Worm (Caenorhabditis elegans) whole organism, L3 larva: ENCODE measurements around the gene znf-593.

Source experiments
- ceh-82 ChIP-seq: fragments of 150-350 bp; optimal IDR thresholded peaks from 2 replicates; lab custom pipeline; 2014; ENCODE audit warnings: missing biosample characterization, missing genetic modification characterization
- daf-12 ChIP-seq: fragments of 150-350 bp; optimal IDR thresholded peaks from 2 replicates; lab custom pipeline; 2014; ENCODE audit warnings: missing biosample characterization, missing genetic modification reagents, missing genetic modification characterization
- nhr-12 ChIP-seq: fragments of 150-350 bp; optimal IDR thresholded peaks from 2 replicates; lab custom pipeline; 2014; ENCODE audit warnings: missing biosample characterization, missing genetic modification characterization
- nhr-77 ChIP-seq: fragments of 150-350 bp; optimal IDR thresholded peaks from 2 replicates; lab custom pipeline; 2014; ENCODE audit warnings: missing biosample characterization, missing genetic modification characterization
- pqm-1 ChIP-seq: fragments of 150-350 bp; optimal IDR thresholded peaks from 2 replicates; lab custom pipeline; 2017; ENCODE audit warnings: missing biosample characterization, missing genetic modification characterization, inconsistent platforms
- snpc-4 ChIP-seq: fragments of 150-350 bp; optimal IDR thresholded peaks from 2 replicates; lab custom pipeline; 2014; ENCODE audit warnings: missing biosample characterization, missing genetic modification characterization

DNA sequence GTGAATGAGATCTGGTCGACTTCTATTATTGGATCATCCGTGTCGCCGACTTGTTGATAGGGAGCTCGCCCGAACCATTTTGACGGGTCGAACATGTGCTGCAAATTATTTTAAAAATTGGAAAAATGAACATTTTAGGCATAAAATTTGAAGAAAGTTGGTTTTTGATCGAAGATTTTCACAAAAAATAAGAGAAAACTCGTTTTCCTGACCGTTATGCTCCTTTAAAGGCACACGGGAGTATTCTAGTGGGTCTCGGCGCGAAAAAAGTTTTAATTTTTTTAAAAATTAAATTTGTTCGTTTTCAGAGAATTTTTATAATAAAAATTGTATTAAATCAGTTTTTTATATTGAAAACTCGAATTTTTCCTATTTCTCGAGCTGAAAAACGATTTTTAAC is 4.3 kb downstream of the znf-593 start, which contains the start of gene Y56A3A.16:
- no peak for TF ChIP-seq snpc-4 (tag; lab: Kevin White, UChicago)
- no peak for TF ChIP-seq pqm-1 (tag; lab: Kevin White, UChicago)
- TF ChIP-seq daf-12 (tag; lab: Kevin White, UChicago), result no peak
- TF ChIP-seq nhr-12, result no peak
- no peak for TF ChIP-seq nhr-77 (tag; lab: Kevin White, UChicago)
- TF ChIP-seq ceh-82, result no peak
